Worm (Caenorhabditis elegans) whole organism, L4 larva: ENCODE results near the gene sdz-8.

Source experiments
- F26F4.8 ChIP-seq: fragments of 200-800 bp; sonication (Bioruptor generic); conservative IDR thresholded peaks from 2 replicates; pipeline ENCODE4 v1.3.6; 2022; ENCODE audit warnings: missing genetic modification characterization, missing compliant biosample characterization
- F44E2.7 ChIP-seq: fragments of 200-800 bp; sonication (Bioruptor generic); IDR thresholded peaks from 2 replicates; pipeline ENCODE4 v2.1.2; 2022; ENCODE audit warnings: missing genetic modification characterization, missing compliant biosample characterization
- F49E8.2 ChIP-seq: sonication (generic microtip); optimal IDR thresholded peaks from 2 replicates; lab custom pipeline; 2016; ENCODE audit warnings: missing compliant biosample characterization, mild to moderate bottlenecking, missing genetic modification characterization, borderline replicate concordance
- Y105C5A.15 ChIP-seq: fragments of 200-800 bp; sonication (Bioruptor generic); IDR thresholded peaks from 2 replicates; pipeline ENCODE4 v1.3.6; 2022; ENCODE audit warnings: missing genetic modification characterization, missing compliant biosample characterization
- Y48G9A.11 ChIP-seq: fragments of 200-800 bp; sonication (Bioruptor generic); IDR thresholded peaks from 2 replicates; pipeline ENCODE4 v1.3.6; 2022; ENCODE audit warnings: missing genetic modification reagents, missing genetic modification characterization, missing compliant biosample characterization
- Y5F2A.4 ChIP-seq: fragments of 200-800 bp; sonication (Bioruptor generic); optimal IDR thresholded peaks from 2 replicates; lab custom pipeline; 2018; ENCODE audit warnings: mild to moderate bottlenecking, missing genetic modification characterization, missing compliant biosample characterization
- aha-1 ChIP-seq: fragments of 150-350 bp; peaks from one replicate; lab custom pipeline; 2014; ENCODE audit warnings: missing biosample characterization, missing genetic modification characterization
- aly-2 ChIP-seq: sonication (generic microtip); optimal IDR thresholded peaks from 2 replicates; lab custom pipeline; 2018; ENCODE audit warnings: missing biosample characterization, missing genetic modification characterization
- arid-1 ChIP-seq: fragments of 200-800 bp; sonication (Bioruptor generic); conservative IDR thresholded peaks from 2 replicates; pipeline ENCODE4 v1.3.6; 2022; ENCODE audit warnings: missing genetic modification reagents, missing genetic modification characterization, missing compliant biosample characterization
- ceh-20 ChIP-seq: fragments of 200-800 bp; sonication (Bioruptor generic); IDR thresholded peaks from 2 replicates; pipeline ENCODE4 v1.3.6; 2022; ENCODE audit warnings: missing genetic modification reagents, missing genetic modification characterization, missing compliant biosample characterization
- cey-2 ChIP-seq: sonication (generic microtip); optimal IDR thresholded peaks from 3 replicates; lab custom pipeline; 2017; ENCODE audit warnings: missing genetic modification characterization, mild to moderate bottlenecking, missing compliant biosample characterization, antibody characterized with exemption, borderline replicate concordance; ENCODE audit not compliant: insufficient read depth
- daf-16 ChIP-seq, 3 experiments: sonication (generic microtip); optimal IDR thresholded peaks; 2 replicates each; lab custom pipeline; 2016 to 2017; ENCODE audit warnings: missing genetic modification characterization in 3 of 3, missing genetic modification reagents in 3 of 3, mild to moderate bottlenecking in 2 of 3, missing compliant biosample characterization in 2 of 3, missing biosample characterization in 1 of 3, moderate library complexity in 1 of 3
- daf-19 ChIP-seq: fragments of 200-800 bp; sonication (Bioruptor generic); conservative IDR thresholded peaks from 2 replicates; pipeline ENCODE4 v1.3.6; 2022; ENCODE audit warnings: missing genetic modification characterization, missing compliant biosample characterization
- dmd-8 ChIP-seq: fragments of 200-800 bp; sonication (Bioruptor generic); IDR thresholded peaks from 2 replicates; pipeline ENCODE4 v1.3.6; 2022; ENCODE audit warnings: missing genetic modification characterization, missing compliant biosample characterization
- dve-1 ChIP-seq: sonication (generic microtip); optimal IDR thresholded peaks from 2 replicates; lab custom pipeline; 2017; ENCODE audit warnings: antibody characterized with exemption, mild to moderate bottlenecking, missing genetic modification characterization, missing compliant biosample characterization; ENCODE audit not compliant: insufficient read depth
- fos-1 ChIP-seq: fragments of 150-350 bp; optimal IDR thresholded peaks from 2 replicates; lab custom pipeline; 2014; ENCODE audit warnings: missing biosample characterization, missing genetic modification characterization
- hlh-30 ChIP-seq: sonication (generic microtip); optimal IDR thresholded peaks from 2 replicates; lab custom pipeline; 2017; ENCODE audit warnings: antibody characterized with exemption, mild to moderate bottlenecking, missing genetic modification characterization, missing compliant biosample characterization; ENCODE audit not compliant: insufficient read depth
- lim-7 ChIP-seq: fragments of 200-800 bp; sonication (Bioruptor generic); IDR thresholded peaks from 2 replicates; pipeline ENCODE4 v1.3.6; 2022; ENCODE audit warnings: missing genetic modification characterization, missing compliant biosample characterization
- lin-13 ChIP-seq: fragments of 150-350 bp; optimal IDR thresholded peaks from 2 replicates; lab custom pipeline; 2014; ENCODE audit warnings: missing biosample characterization, missing genetic modification reagents, missing genetic modification characterization
- lin-29 ChIP-seq: fragments of 200-800 bp; sonication (Bioruptor generic); IDR thresholded peaks from 2 replicates; pipeline ENCODE4 v1.3.6; 2022; ENCODE audit warnings: missing genetic modification reagents, missing genetic modification characterization, missing compliant biosample characterization
- lin-39 ChIP-seq: fragments of 150-350 bp; optimal IDR thresholded peaks from 2 replicates; lab custom pipeline; 2014; ENCODE audit warnings: missing biosample characterization, missing genetic modification reagents, missing genetic modification characterization
- lir-3 ChIP-seq: sonication (generic microtip); optimal IDR thresholded peaks from 2 replicates; lab custom pipeline; 2016; ENCODE audit warnings: mild to moderate bottlenecking, missing genetic modification characterization, missing compliant biosample characterization
- madf-5 ChIP-seq, 2 experiments: fragments of 200-800 bp; sonication (Bioruptor generic); IDR thresholded peaks; 2 replicates each; pipeline ENCODE4 v1.3.6; 2022; ENCODE audit warnings: missing compliant biosample characterization in 2 of 2, missing genetic modification characterization in 2 of 2
- nhr-25 ChIP-seq: sonication (generic microtip); optimal IDR thresholded peaks from 2 replicates; lab custom pipeline; 2017; ENCODE audit warnings: missing genetic modification characterization, mild to moderate bottlenecking, missing compliant biosample characterization, antibody characterized with exemption, moderate library complexity, borderline replicate concordance; ENCODE audit not compliant: insufficient read depth
- pha-4 ChIP-seq, 2 experiments: fragments of 150-350 bp in 1 of 2; fragments of 200-800 bp in 1 of 2; sonication (Bioruptor generic) in 1 of 2; IDR thresholded peaks in 1 of 2; optimal IDR thresholded peaks in 1 of 2; 2 replicates each; pipeline versions ENCODE4 v1.3.6 to Lab custom; 2014 to 2022; ENCODE audit warnings: missing genetic modification characterization in 2 of 2, missing genetic modification reagents in 2 of 2, missing biosample characterization in 1 of 2, missing compliant biosample characterization in 1 of 2
- set-16 ChIP-seq: fragments of 200-800 bp; sonication (Bioruptor generic); IDR thresholded peaks from 2 replicates; pipeline ENCODE4 v1.3.6; 2022; ENCODE audit warnings: missing genetic modification reagents, missing genetic modification characterization, missing compliant biosample characterization
- skn-1 ChIP-seq: fragments of 150-350 bp; optimal IDR thresholded peaks from 2 replicates; lab custom pipeline; 2014; ENCODE audit warnings: missing biosample characterization, missing genetic modification characterization
- tag-97 ChIP-seq: fragments of 200-800 bp; sonication (Bioruptor generic); IDR thresholded peaks from 2 replicates; pipeline ENCODE4 v1.3.6; 2022; ENCODE audit warnings: missing genetic modification characterization, missing compliant biosample characterization
- unc-62 ChIP-seq, 3 experiments: fragments of 150-350 bp in 1 of 3; sonication (generic microtip); optimal IDR thresholded peaks in 2 of 3; peaks in 1 of 3; 1 replicate in 1 of 3; 2 replicates in 2 of 3; lab custom pipeline; 2014 to 2017; ENCODE audit warnings: missing biosample characterization in 3 of 3, missing genetic modification characterization in 3 of 3, missing genetic modification reagents in 3 of 3, missing genotype in 1 of 3

Gene sdz-8

ce11 chrV:11531100-11531499, 15.1 kb upstream of the sdz-8 start (continued):
- TF ChIP-seq ceh-20 (0 out of 2 replicates have a peak, but pooled peaks have one; percentile 10), F49E8.2 (tag; lab: Kevin White, UChicago) (no peak), aly-2 (tag; lab: Kevin White, UChicago) (no peak), lim-7 (no peak)

ce11 chrV:11529541-11529940, 13.6 kb upstream of the sdz-8 start:
- TF ChIP-seq dve-1 (tag; lab: Kevin White, UChicago): no peak
- TF ChIP-seq aha-1 (tag; lab: Kevin White, UChicago): peak; percentile 64
- TF ChIP-seq pha-4 (GFP tag; IDR thresholded peaks at IDR 0.05; lab: Robert Waterston, UW): no peak
- peak; percentile 71 for TF ChIP-seq pha-4 (tag; optimal IDR thresholded peaks at IDR 0.05; lab: Kevin White, UChicago)
- no peak for TF ChIP-seq arid-1
- TF ChIP-seq daf-16 (GFP tag; optimal IDR thresholded peaks at IDR 0.05; lab: Kevin White, UChicago): no peak
- no peak for TF ChIP-seq daf-16 (tag; optimal IDR thresholded peaks at IDR 0.05; lab: Kevin White, UChicago)
- no peak for TF ChIP-seq cey-2 (tag; lab: Kevin White, UChicago)
- no peak for TF ChIP-seq Y48G9A.11
- TF ChIP-seq lin-39 (tag; lab: Kevin White, UChicago): no peak

- no peak for TF ChIP-seq madf-5 (GFP tag; IDR thresholded peaks at IDR 0.05; lab: Robert Waterston, UW)
- TF ChIP-seq set-16 (GFP tag; lab: Robert Waterston, UW): no peak
- TF ChIP-seq hlh-30 (tag; lab: Kevin White, UChicago): peak; percentile 50
- TF ChIP-seq Y48G9A.11: no peak
- peak in 1 of 2 experiments; percentile 91 for TF ChIP-seq unc-62 (GFP tag; optimal IDR thresholded peaks at IDR 0.05 in 1 of 2; lab: Kevin White, UChicago)
- no peak for TF ChIP-seq unc-62 (tag; optimal IDR thresholded peaks at IDR 0.05; lab: Kevin White, UChicago)
- TF ChIP-seq, all 104 proteins: peak for 2
Measured at ce11 chrV:11528633-11529327, 12.8 kb upstream of the sdz-8 start.

- TF ChIP-seq lir-3 (tag; lab: Kevin White, UChicago): no peak
- no peak for TF ChIP-seq lin-13 (GFP tag; lab: Kevin White, UChicago)
- TF ChIP-seq madf-5 (GFP tag; IDR thresholded peaks at IDR 0.05; lab: Robert Waterston, UW): no peak
- TF ChIP-seq F44E2.7 (GFP tag; lab: Robert Waterston, UW): no peak
- TF ChIP-seq dmd-8: no peak
- no peak for TF ChIP-seq fos-1 (tag; lab: Kevin White, UChicago)
- TF ChIP-seq lin-39 (tag; lab: Kevin White, UChicago): no peak
- no peak for TF ChIP-seq Y5F2A.4 (GFP tag; lab: Kevin White, UChicago)
- no peak for TF ChIP-seq tag-97 (GFP tag; lab: Robert Waterston, UW)
- TF ChIP-seq lin-29 (GFP tag; lab: Robert Waterston, UW): no peak
- TF ChIP-seq daf-16 (GFP tag; optimal IDR thresholded peaks at IDR 0.05; lab: Kevin White, UChicago): no peak
- TF ChIP-seq daf-16 (tag; optimal IDR thresholded peaks at IDR 0.05; lab: Kevin White, UChicago): no peak
- TF ChIP-seq F26F4.8 (GFP tag; lab: Robert Waterston, UW): no peak
- TF ChIP-seq daf-19: no peak
- no peak for TF ChIP-seq Y105C5A.15 (GFP tag; lab: Robert Waterston, UW)
- TF ChIP-seq nhr-25 (tag; lab: Kevin White, UChicago): no peak
- TF ChIP-seq, all 104 proteins: peak for 0
Measured at ce11 chrV:11527531-11527930, 11.5 kb upstream of the sdz-8 start, which contains the start of gene ccch-1. TSS of gene ccch-1 (plus strand) at chrV:11527831.

DNA sequence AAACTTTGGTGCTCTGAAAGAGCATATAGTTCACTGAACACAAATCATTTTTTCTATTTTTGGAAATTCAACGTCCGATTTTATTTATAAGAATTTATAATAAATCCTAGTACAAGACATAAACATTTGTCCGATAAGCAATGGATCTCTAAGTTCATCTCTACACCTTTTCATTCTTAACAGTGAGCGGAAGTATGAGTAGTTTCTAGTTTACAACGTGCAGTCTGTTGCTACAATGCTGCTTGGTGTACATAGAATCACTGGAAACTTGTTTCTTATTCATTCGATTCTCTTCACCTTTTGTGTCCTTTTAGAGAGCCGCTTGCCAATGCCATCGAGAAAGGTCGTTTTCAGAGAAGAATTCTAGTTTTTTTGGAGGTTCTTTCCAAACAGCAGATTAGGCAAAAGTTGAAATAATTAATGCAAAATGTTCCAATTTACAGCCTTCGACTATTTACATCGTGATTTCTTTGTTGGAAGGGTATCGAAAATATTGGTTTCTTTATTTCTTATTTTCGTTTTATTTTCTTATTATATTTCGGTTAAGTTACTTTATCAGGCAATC, 11.0 kb upstream of the sdz-8 start:
- TF ChIP-seq skn-1 (tag; lab: Kevin White, UChicago) (no peak), unc-62 (GFP tag; optimal IDR thresholded peaks at IDR 0.05 in 1 of 2; lab: Kevin White, UChicago) (peak in 1 of 2 experiments; percentile 91), unc-62 (tag; optimal IDR thresholded peaks at IDR 0.05; lab: Kevin White, UChicago) (no peak)
